Fruit fly (Drosophila melanogaster) whole organism, prepupa: ENCODE results near the gene Qsox2.

ENCODE experiments used
- Blimp-1 ChIP-seq: fragments of 200-800 bp; sonication (Bioruptor generic); optimal IDR thresholded peaks from 3 replicates; lab custom pipeline; 2017; ENCODE audit warnings: missing biosample characterization, missing genetic modification characterization, mild to moderate bottlenecking, moderate library complexity, missing genetic modification reagents
- CG10631 ChIP-seq: fragments of 200-800 bp; sonication (Bioruptor generic); optimal IDR thresholded peaks from 2 replicates; lab custom pipeline; 2016; ENCODE audit warnings: missing biosample characterization, missing genetic modification characterization
- CG10669 ChIP-seq: fragments of 200-800 bp; sonication (Bioruptor generic); optimal IDR thresholded peaks from 3 replicates; lab custom pipeline; 2018; ENCODE audit warnings: missing biosample characterization, mild to moderate bottlenecking, missing genetic modification characterization, moderate library complexity
- CG11294 ChIP-seq: fragments of 200-800 bp; sonication (Bioruptor generic); IDR thresholded peaks from 2 replicates; pipeline ENCODE4 v1.3.6; 2022; ENCODE audit warnings: missing biosample characterization, missing genetic modification characterization
- CG15336 ChIP-seq: fragments of 200-800 bp; sonication (Bioruptor generic); IDR thresholded peaks from 2 replicates; pipeline ENCODE4 v1.3.6; 2022; ENCODE audit warnings: missing biosample characterization, missing genetic modification characterization
- CG1621 ChIP-seq: fragments of 200-800 bp; sonication (Bioruptor generic); optimal IDR thresholded peaks from 3 replicates; lab custom pipeline; 2018; ENCODE audit warnings: missing biosample characterization, mild to moderate bottlenecking, missing genetic modification characterization
- CG16779 ChIP-seq: fragments of 200-800 bp; sonication (Bioruptor generic); optimal IDR thresholded peaks from 3 replicates; lab custom pipeline; 2017; ENCODE audit warnings: missing biosample characterization, mild to moderate bottlenecking, missing genetic modification characterization
- CG3032 ChIP-seq: fragments of 200-800 bp; optimal IDR thresholded peaks from 2 replicates; lab custom pipeline; 2019; ENCODE audit warnings: missing biosample characterization, mild to moderate bottlenecking, missing genetic modification characterization, moderate library complexity
- CG31627 ChIP-seq: fragments of 200-800 bp; sonication (Bioruptor generic); optimal IDR thresholded peaks from 3 replicates; lab custom pipeline; 2016; ENCODE audit warnings: missing biosample characterization, missing genetic modification characterization
- CG32006 ChIP-seq: fragments of 200-800 bp; sonication (Bioruptor generic); optimal IDR thresholded peaks from 3 replicates; lab custom pipeline; 2017; ENCODE audit warnings: missing biosample characterization, mild to moderate bottlenecking, missing genetic modification characterization
- CG34406 ChIP-seq: fragments of 200-800 bp; sonication (Bioruptor generic); optimal IDR thresholded peaks from 3 replicates; lab custom pipeline; 2016; ENCODE audit warnings: missing biosample characterization, missing genetic modification characterization
- CG3919 ChIP-seq: fragments of 200-800 bp; sonication (Bioruptor generic); optimal IDR thresholded peaks from 3 replicates; lab custom pipeline; 2016; ENCODE audit warnings: missing biosample characterization, missing genetic modification characterization
- CG6163 ChIP-seq: fragments of 200-800 bp; sonication (Bioruptor generic); IDR thresholded peaks from 3 replicates; pipeline ENCODE4 v1.3.6; 2022; ENCODE audit warnings: missing biosample characterization, missing genetic modification characterization
- CG6276 ChIP-seq: fragments of 200-800 bp; sonication (Bioruptor generic); optimal IDR thresholded peaks from 2 replicates; lab custom pipeline; 2017; ENCODE audit warnings: missing biosample characterization, mild to moderate bottlenecking, missing genetic modification characterization
- CG6792 ChIP-seq: fragments of 200-800 bp; sonication (Bioruptor generic); optimal IDR thresholded peaks from 3 replicates; lab custom pipeline; 2016; ENCODE audit warnings: missing biosample characterization, missing genetic modification characterization
- CG6808 ChIP-seq: fragments of 200-800 bp; sonication (Bioruptor generic); optimal IDR thresholded peaks from 3 replicates; lab custom pipeline; 2017; ENCODE audit warnings: missing biosample characterization, missing genetic modification characterization, mild to moderate bottlenecking, moderate library complexity, missing genetic modification reagents
- CG6854 ChIP-seq: fragments of 200-800 bp; sonication (Bioruptor generic); optimal IDR thresholded peaks from 2 replicates; lab custom pipeline; 2017; ENCODE audit warnings: missing biosample characterization, mild to moderate bottlenecking, missing genetic modification characterization
- CG7368 ChIP-seq: fragments of 200-800 bp; sonication (Bioruptor generic); optimal IDR thresholded peaks from 3 replicates; lab custom pipeline; 2016; ENCODE audit warnings: missing biosample characterization, missing genetic modification characterization
- CG8319 ChIP-seq: fragments of 200-800 bp; sonication (Bioruptor generic); optimal IDR thresholded peaks from 3 replicates; lab custom pipeline; 2016; ENCODE audit warnings: missing biosample characterization, missing genetic modification characterization
- CG8632 ChIP-seq: fragments of 200-800 bp; sonication (Bioruptor generic); optimal IDR thresholded peaks from 3 replicates; lab custom pipeline; 2016; ENCODE audit warnings: missing biosample characterization, missing genetic modification characterization
- CG9139 ChIP-seq: fragments of 200-800 bp; sonication (Bioruptor generic); optimal IDR thresholded peaks from 3 replicates; lab custom pipeline; 2017; ENCODE audit warnings: missing biosample characterization, mild to moderate bottlenecking, missing genetic modification characterization
- Eip78C ChIP-seq: fragments of 200-800 bp; sonication (Bioruptor generic); peaks from one replicate; lab custom pipeline; 2016; ENCODE audit warnings: missing biosample characterization, missing genetic modification characterization
- Eip93F ChIP-seq: fragments of 200-800 bp; sonication (Bioruptor generic); optimal IDR thresholded peaks from 2 replicates; lab custom pipeline; 2016; ENCODE audit warnings: missing biosample characterization, mild to moderate bottlenecking, missing genetic modification characterization
- Ets21C ChIP-seq: fragments of 200-800 bp; sonication (Bioruptor generic); optimal IDR thresholded peaks from 3 replicates; lab custom pipeline; 2016; ENCODE audit warnings: missing biosample characterization, missing genetic modification characterization
- Ets96B ChIP-seq: fragments of 200-800 bp; optimal IDR thresholded peaks from 2 replicates; lab custom pipeline; 2019; ENCODE audit warnings: missing biosample characterization, mild to moderate bottlenecking, missing genetic modification characterization, moderate library complexity
- Gug ChIP-seq: fragments of 200-800 bp; sonication (Bioruptor generic); IDR thresholded peaks from 2 replicates; pipeline ENCODE4 v1.3.6; 2022; ENCODE audit warnings: missing biosample characterization, missing genetic modification characterization
- Hr38 ChIP-seq: sonication (Bioruptor generic); optimal IDR thresholded peaks from 2 replicates; lab custom pipeline; 2016; ENCODE audit warnings: missing biosample characterization, missing genetic modification characterization
- Hr39 ChIP-seq: fragments of 200-800 bp; sonication (Bioruptor generic); optimal IDR thresholded peaks from 2 replicates; lab custom pipeline; 2016; ENCODE audit warnings: missing biosample characterization, missing genetic modification characterization
- Lpt ChIP-seq: fragments of 200-800 bp; sonication (Bioruptor generic); optimal IDR thresholded peaks from 3 replicates; lab custom pipeline; 2016; ENCODE audit warnings: missing biosample characterization, missing genetic modification characterization
- Met ChIP-seq: fragments of 200-800 bp; sonication (Bioruptor generic); optimal IDR thresholded peaks from 3 replicates; lab custom pipeline; 2016; ENCODE audit warnings: missing biosample characterization, missing genetic modification characterization
- OdsH ChIP-seq: fragments of 200-800 bp; sonication (Bioruptor generic); optimal IDR thresholded peaks from 3 replicates; lab custom pipeline; 2016; ENCODE audit warnings: missing biosample characterization, missing genetic modification characterization
- Smox ChIP-seq: fragments of 200-800 bp; sonication (Bioruptor generic); optimal IDR thresholded peaks from 3 replicates; lab custom pipeline; 2016; ENCODE audit warnings: missing biosample characterization, missing genetic modification characterization
- Sox102F ChIP-seq: fragments of 200-800 bp; sonication (Bioruptor generic); optimal IDR thresholded peaks from 2 replicates; lab custom pipeline; 2016; ENCODE audit warnings: missing biosample characterization, mild to moderate bottlenecking, missing genetic modification characterization
- Sox14 ChIP-seq: fragments of 200-800 bp; sonication (Bioruptor generic); optimal IDR thresholded peaks from 3 replicates; lab custom pipeline; 2016; ENCODE audit warnings: missing biosample characterization, missing genetic modification characterization
- Sox15 ChIP-seq: fragments of 200-800 bp; sonication (Bioruptor generic); optimal IDR thresholded peaks from 3 replicates; lab custom pipeline; 2016; ENCODE audit warnings: missing biosample characterization, missing genetic modification characterization
- dac ChIP-seq: fragments of 200-800 bp; sonication (Bioruptor generic); optimal IDR thresholded peaks from 2 replicates; lab custom pipeline; 2017; ENCODE audit warnings: missing biosample characterization, mild to moderate bottlenecking, missing genetic modification characterization
- dsx ChIP-seq: fragments of 200-800 bp; optimal IDR thresholded peaks from 3 replicates; lab custom pipeline; 2019; ENCODE audit warnings: missing biosample characterization, mild to moderate bottlenecking, missing genetic modification characterization, moderate library complexity; ENCODE audit not compliant: poor library complexity, severe bottlenecking
- eg ChIP-seq: fragments of 200-800 bp; sonication (Bioruptor generic); IDR thresholded peaks from 3 replicates; pipeline ENCODE4 v1.3.6; 2022; ENCODE audit warnings: missing biosample characterization, missing genetic modification characterization
- esn ChIP-seq: fragments of 200-800 bp; sonication (Bioruptor generic); optimal IDR thresholded peaks from 2 replicates; lab custom pipeline; 2016; ENCODE audit warnings: missing biosample characterization, mild to moderate bottlenecking, missing genetic modification characterization, moderate library complexity
- fd85E ChIP-seq: fragments of 200-800 bp; sonication (Bioruptor generic); optimal IDR thresholded peaks from 3 replicates; lab custom pipeline; 2016; ENCODE audit warnings: missing biosample characterization, missing genetic modification characterization
- fkh ChIP-seq: fragments of 200-800 bp; sonication (Bioruptor generic); optimal IDR thresholded peaks from 3 replicates; lab custom pipeline; 2017; ENCODE audit warnings: missing biosample characterization, mild to moderate bottlenecking, missing genetic modification characterization, moderate library complexity
- net ChIP-seq: fragments of 200-800 bp; sonication (Bioruptor generic); optimal IDR thresholded peaks from 3 replicates; lab custom pipeline; 2016; ENCODE audit warnings: missing biosample characterization, missing genetic modification characterization
- salr ChIP-seq, 2 experiments: fragments of 200-800 bp; sonication (Bioruptor generic); optimal IDR thresholded peaks; 3 replicates each; lab custom pipeline; 2016 to 2018; ENCODE audit warnings: missing biosample characterization in 2 of 2, missing genetic modification characterization in 2 of 2, mild to moderate bottlenecking in 1 of 2
- spab ChIP-seq: fragments of 200-800 bp; sonication (Bioruptor generic); optimal IDR thresholded peaks from 2 replicates; lab custom pipeline; 2017; ENCODE audit warnings: missing biosample characterization, mild to moderate bottlenecking, missing genetic modification characterization, missing genetic modification reagents
- ss ChIP-seq, 2 experiments: fragments of 200-800 bp; sonication (Bioruptor generic); optimal IDR thresholded peaks; 2 replicates in 1 of 2; 3 replicates in 1 of 2; lab custom pipeline; 2017 to 2018; ENCODE audit warnings: mild to moderate bottlenecking in 2 of 2, missing biosample characterization in 2 of 2, missing genetic modification characterization in 2 of 2, moderate library complexity in 1 of 2
- svp ChIP-seq: fragments of 200-800 bp; sonication (Bioruptor generic); peaks from one replicate; lab custom pipeline; 2016; ENCODE audit warnings: missing biosample characterization, missing genetic modification characterization
- vri ChIP-seq: fragments of 200-800 bp; sonication (Bioruptor generic); optimal IDR thresholded peaks from 3 replicates; lab custom pipeline; 2016; ENCODE audit warnings: missing biosample characterization, mild to moderate bottlenecking, missing genetic modification characterization

Qsox2 gene

dm6 chr3R:21889945-21890344, 23.6 kb upstream of the Qsox2 start:
- TF ChIP-seq CG1621 (tag; lab: Kevin White, UChicago) (no peak), Sox102F (no peak), Eip93F (GFP tag; lab: Kevin White, UChicago) (peak; percentile 83), CG6163 (GFP tag; lab: Robert Waterston, UW) (0 out of 3 replicates have a peak, but pooled peaks have one; percentile 6), svp (GFP tag; lab: Kevin White, UChicago) (peak; percentile 84), Sox14 (GFP tag; lab: Kevin White, UChicago) (peak; percentile 19), CG9139 (peak; percentile 23), vri (peak; percentile 96)

dm6 chr3R:21890739-21891138, 22.8 kb upstream of the Qsox2 start:
- TF ChIP-seq Sox15 (GFP tag; lab: Kevin White, UChicago) (no peak), CG32006 (no peak), Lpt (GFP tag; lab: Kevin White, UChicago) (no peak), CG10631 (no peak), CG3919 (no peak), CG8319 (GFP tag; lab: Kevin White, UChicago) (no peak), Hr38 (no peak), CG10669 (GFP tag; lab: Kevin White, UChicago) (no peak), CG16779 (peak; percentile 1), salr (GFP tag; optimal IDR thresholded peaks at IDR 0.05; lab: Kevin White, UChicago) (no peak), esn (GFP tag; lab: Kevin White, UChicago) (peak; percentile 13), CG15336 (no peak), dac (no peak), CG6276 (GFP tag; lab: Kevin White, UChicago) (peak; percentile 18), Blimp-1 (GFP tag; lab: Kevin White, UChicago) (no peak), CG6163 (GFP tag; lab: Robert Waterston, UW) (peak; percentile 17; the same call in 1 of the 3 replicates), net (GFP tag; lab: Kevin White, UChicago) (no peak), Eip78C (GFP tag; lab: Kevin White, UChicago) (no peak), CG6808 (peak; percentile 8), CG31627 (GFP tag; lab: Kevin White, UChicago) (no peak), fkh (GFP tag; lab: Kevin White, UChicago) (no peak), svp (GFP tag; lab: Kevin White, UChicago) (peak; percentile 74), dsx (GFP tag; lab: Kevin White, UChicago) (no peak), eg (GFP tag; lab: Robert Waterston, UW) (peak; percentile 50; the same call in 1 of the 3 replicates), Eip93F (GFP tag; lab: Kevin White, UChicago) (no peak), CG6854 (GFP tag; lab: Kevin White, UChicago) (no peak), CG8632 (GFP tag; lab: Kevin White, UChicago) (no peak)

dm6 chr3R:21892450-21892849, 21.1 kb upstream of the Qsox2 start:
- TF ChIP-seq ss (GFP tag; optimal IDR thresholded peaks at IDR 0.05; lab: Kevin White, UChicago) (peak in 1 of 2 experiments; percentile 53), CG3032 (tag; lab: Kevin White, UChicago) (no peak), salr (GFP tag; optimal IDR thresholded peaks at IDR 0.05; lab: Kevin White, UChicago) (no peak), Ets96B (tag; lab: Kevin White, UChicago) (no peak), fd85E (no peak), Sox102F (no peak), Blimp-1 (GFP tag; lab: Kevin White, UChicago) (no peak), CG1621 (tag; lab: Kevin White, UChicago) (peak; percentile 21), Ets21C (no peak), svp (GFP tag; lab: Kevin White, UChicago) (peak; percentile 32), vri (no peak), Met (GFP tag; lab: Kevin White, UChicago) (no peak), CG34406 (GFP tag; lab: Kevin White, UChicago) (no peak), CG31627 (GFP tag; lab: Kevin White, UChicago) (no peak), CG9139 (no peak), CG6792 (GFP tag; lab: Kevin White, UChicago) (no peak), spab (peak; percentile 36), Smox (no peak), CG7368 (GFP tag; lab: Kevin White, UChicago) (no peak), esn (GFP tag; lab: Kevin White, UChicago) (no peak), Lpt (GFP tag; lab: Kevin White, UChicago) (no peak), OdsH (GFP tag; lab: Kevin White, UChicago) (no peak), CG6854 (GFP tag; lab: Kevin White, UChicago) (no peak), dac (no peak), Hr39 (GFP tag; lab: Kevin White, UChicago) (no peak), CG15336 (no peak), Gug (no peak), fkh (GFP tag; lab: Kevin White, UChicago) (no peak), CG8319 (GFP tag; lab: Kevin White, UChicago) (no peak), CG10631 (no peak), CG11294 (no peak)
